2 fruit fly cellular contexts compared by ENCODE assay signal in the genomic region with DNA sequence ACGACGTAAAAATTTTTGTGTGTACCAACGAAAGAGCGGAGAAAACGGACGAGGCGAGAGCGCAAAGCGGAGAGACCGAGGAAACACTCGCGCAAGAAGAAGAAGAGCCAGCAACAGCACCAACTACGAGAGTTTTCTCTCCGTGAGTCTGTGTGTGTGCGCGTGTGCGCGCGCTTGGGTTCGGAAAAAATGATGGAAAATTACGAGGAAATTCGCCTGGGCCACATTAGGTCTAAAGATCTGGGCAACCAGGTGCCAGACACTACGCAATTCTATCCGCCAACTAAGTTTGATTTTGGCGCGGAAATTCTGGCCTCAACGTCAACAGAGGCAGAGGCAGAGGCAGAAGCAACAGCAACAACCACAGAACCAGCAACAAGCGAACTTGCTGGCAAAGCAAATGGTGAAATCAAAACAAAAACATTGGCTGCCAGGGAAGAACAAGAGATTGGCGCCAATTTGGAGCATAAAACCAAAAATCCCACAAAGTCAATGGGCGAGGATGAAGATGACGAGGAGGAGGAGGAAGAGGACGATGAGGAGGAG.
TF ChIP-seq lines count a peak whose summit lies in the region.

A gene (minus strand): TSS at position 271 of the 546 bp plus-strand sequence.

TF ChIP-seq in whole organism, adult, 20 proteins besides CTCF, POLR2A, EP300 and RAD21 (continued from another document):
- no peak for TF ChIP-seq CG33017 (tag; optimal IDR thresholded peaks at IDR 0.05; lab: Kevin White, UChicago)
- no peak for TF ChIP-seq CG12768 (GFP tag; optimal IDR thresholded peaks at IDR 0.05; lab: Kevin White, UChicago)
- no peak for TF ChIP-seq bab1 (GFP tag; optimal IDR thresholded peaks at IDR 0.05; lab: Kevin White, UChicago)

TF ChIP-seq in whole organism, embryonic, 481 proteins besides CTCF, POLR2A, EP300 and RAD21 (continued from another document and continues in another):
- TF ChIP-seq CG9817 (tag; optimal IDR thresholded peaks at IDR 0.05; lab: Kevin White, UChicago) = no peak
- TF ChIP-seq Camta (GFP tag; optimal IDR thresholded peaks at IDR 0.05; lab: Kevin White, UChicago) = no peak
- TF ChIP-seq dan (GFP tag; IDR thresholded peaks at IDR 0.05; lab: Robert Waterston, UW) = no peak
- TF ChIP-seq CG14441 (GFP tag; IDR thresholded peaks at IDR 0.05; lab: Robert Waterston, UW) = no peak
- no peak for TF ChIP-seq slbo (GFP tag; IDR thresholded peaks at IDR 0.05; lab: Robert Waterston, UW)
- TF ChIP-seq dm (GFP tag; optimal IDR thresholded peaks at IDR 0.05; lab: Kevin White, UChicago) = no peak
- TF ChIP-seq knrl (GFP tag; IDR thresholded peaks at IDR 0.05; lab: Robert Waterston, UW; ENCODE audit: partially characterized antibody) = no peak
- no peak for TF ChIP-seq zen (tag; optimal IDR thresholded peaks at IDR 0.05; lab: Kevin White, UChicago)
- peak; percentile 39 for TF ChIP-seq CG15479 (GFP tag; optimal IDR thresholded peaks at IDR 0.05; lab: Kevin White, UChicago)
- no peak for TF ChIP-seq CG10321 (GFP tag; IDR thresholded peaks at IDR 0.05; lab: Robert Waterston, UW)
- no peak for TF ChIP-seq jumu (GFP tag; optimal IDR thresholded peaks at IDR 0.05; lab: Kevin White, UChicago)
- TF ChIP-seq ken (GFP tag; IDR thresholded peaks at IDR 0.05; lab: Robert Waterston, UW) = no peak
- no peak for TF ChIP-seq z (GFP tag; IDR thresholded peaks at IDR 0.05; lab: Robert Waterston, UW)
- no peak for TF ChIP-seq CG16863 (GFP tag; optimal IDR thresholded peaks at IDR 0.05; lab: Kevin White, UChicago)
- no peak for TF ChIP-seq CG14860 (GFP tag; IDR thresholded peaks at IDR 0.05; lab: Robert Waterston, UW; ENCODE audit: partially characterized antibody)
- no peak for TF ChIP-seq PHDP (tag; optimal IDR thresholded peaks at IDR 0.05; lab: Kevin White, UChicago)
- no peak for TF ChIP-seq cad (GFP tag; optimal IDR thresholded peaks at IDR 0.05; lab: Kevin White, UChicago)
- TF ChIP-seq jigr1 (GFP tag; IDR thresholded peaks at IDR 0.05; lab: Robert Waterston, UW) = no peak
- no peak for TF ChIP-seq CG2678 (tag; optimal IDR thresholded peaks at IDR 0.05; lab: Kevin White, UChicago)
- 0 out of 4 replicates have a peak, but pooled peaks have one; percentile 42 for TF ChIP-seq Dll (GFP tag; IDR thresholded peaks at IDR 0.05; lab: Robert Waterston, UW; ENCODE audit: partially characterized antibody)
- TF ChIP-seq lola (GFP tag; optimal IDR thresholded peaks at IDR 0.05; lab: Kevin White, UChicago) = no peak
- no peak for TF ChIP-seq CG4854 (GFP tag; optimal IDR thresholded peaks at IDR 0.05; lab: Kevin White, UChicago)
- no peak for TF ChIP-seq CG18764 (GFP tag; optimal IDR thresholded peaks at IDR 0.05; lab: Kevin White, UChicago)
- TF ChIP-seq YL-1 (GFP tag; optimal IDR thresholded peaks at IDR 0.05; lab: Kevin White, UChicago) = peak; percentile 16
- TF ChIP-seq bcd (GFP tag; optimal IDR thresholded peaks at IDR 0.05; lab: Kevin White, UChicago) = no peak
- TF ChIP-seq stwl (tag; optimal IDR thresholded peaks at IDR 0.05; lab: Kevin White, UChicago) = no peak
- TF ChIP-seq CG1024 (GFP tag; IDR thresholded peaks at IDR 0.05; lab: Robert Waterston, UW) = no peak
- no peak for TF ChIP-seq insv (GFP tag; optimal IDR thresholded peaks at IDR 0.05; lab: Kevin White, UChicago)
- no peak for TF ChIP-seq Tbp (GFP tag; optimal IDR thresholded peaks at IDR 0.05; lab: Kevin White, UChicago)
- TF ChIP-seq Jarid2 (GFP tag; optimal IDR thresholded peaks at IDR 0.05; lab: Kevin White, UChicago) = no peak
- TF ChIP-seq CG8281 (tag; optimal IDR thresholded peaks at IDR 0.05; lab: Kevin White, UChicago) = no peak
- no peak for TF ChIP-seq CG17328 (GFP tag; IDR thresholded peaks at IDR 0.05; lab: Robert Waterston, UW)
- TF ChIP-seq Dp (GFP tag; optimal IDR thresholded peaks at IDR 0.05; lab: Kevin White, UChicago) = peak; percentile 47
- no peak for TF ChIP-seq gro (GFP tag; optimal IDR thresholded peaks at IDR 0.05; lab: Kevin White, UChicago)
- TF ChIP-seq CG10431 (GFP tag; optimal IDR thresholded peaks at IDR 0.05; lab: Kevin White, UChicago) = no peak
- no peak for TF ChIP-seq CG10654 (GFP tag; optimal IDR thresholded peaks at IDR 0.05; lab: Kevin White, UChicago)
- no peak for TF ChIP-seq klu (GFP tag; IDR thresholded peaks at IDR 0.05; lab: Robert Waterston, UW)
- no peak for TF ChIP-seq CG9932 (GFP tag; IDR thresholded peaks at IDR 0.05; lab: Robert Waterston, UW)
- TF ChIP-seq H2.0 (GFP tag; IDR thresholded peaks at IDR 0.05; lab: Robert Waterston, UW) = no peak
- no peak for TF ChIP-seq CG7987 (GFP tag; optimal IDR thresholded peaks at IDR 0.05; lab: Kevin White, UChicago)
- no peak for TF ChIP-seq Bdp1 (GFP tag; optimal IDR thresholded peaks at IDR 0.05; lab: Kevin White, UChicago)
- TF ChIP-seq CG17385 (GFP tag; optimal IDR thresholded peaks at IDR 0.05; lab: Kevin White, UChicago) = peak; percentile 99
- peak; percentile 28 for TF ChIP-seq nom (GFP tag; optimal IDR thresholded peaks at IDR 0.05; lab: Kevin White, UChicago)
- TF ChIP-seq ab (GFP tag; optimal IDR thresholded peaks at IDR 0.05; lab: Kevin White, UChicago) = no peak
- TF ChIP-seq CG10209 (GFP tag; optimal IDR thresholded peaks at IDR 0.05; lab: Kevin White, UChicago) = no peak
- no peak for TF ChIP-seq CG10267 (tag; optimal IDR thresholded peaks at IDR 0.05; lab: Kevin White, UChicago)
- TF ChIP-seq Fer3 (tag; optimal IDR thresholded peaks at IDR 0.05; lab: Kevin White, UChicago) = no peak
- no peak for TF ChIP-seq disco-r (GFP tag; optimal IDR thresholded peaks at IDR 0.05; lab: Kevin White, UChicago)
- no peak for TF ChIP-seq CG9215 (GFP tag; IDR thresholded peaks at IDR 0.05; lab: Robert Waterston, UW)
- TF ChIP-seq al (GFP tag; IDR thresholded peaks at IDR 0.05; lab: Robert Waterston, UW) = no peak
- TF ChIP-seq Nf-YB (GFP tag; optimal IDR thresholded peaks at IDR 0.05; lab: Kevin White, UChicago) = no peak
- no peak for TF ChIP-seq Ets97D (GFP tag; optimal IDR thresholded peaks at IDR 0.05; lab: Kevin White, UChicago)
- no peak for TF ChIP-seq Six4 (GFP tag; optimal IDR thresholded peaks at IDR 0.05; lab: Kevin White, UChicago)
- TF ChIP-seq fu2 (GFP tag; optimal IDR thresholded peaks at IDR 0.05; lab: Kevin White, UChicago) = no peak
- no peak for TF ChIP-seq row (GFP tag; IDR thresholded peaks at IDR 0.05; lab: Robert Waterston, UW)
- TF ChIP-seq tin (GFP tag; optimal IDR thresholded peaks at IDR 0.05; lab: Kevin White, UChicago) = no peak
- TF ChIP-seq CG12219 (GFP tag; optimal IDR thresholded peaks at IDR 0.05; lab: Kevin White, UChicago) = no peak
- no peak for TF ChIP-seq Fer2 (tag; optimal IDR thresholded peaks at IDR 0.05; lab: Kevin White, UChicago)
- TF ChIP-seq Adf1 (GFP tag; IDR thresholded peaks at IDR 0.05; lab: Robert Waterston, UW) = peak; percentile 22; the same call in 1 of the 2 replicates
- TF ChIP-seq CG15011 (GFP tag; optimal IDR thresholded peaks at IDR 0.05; lab: Kevin White, UChicago) = no peak
- no peak for TF ChIP-seq CG4730 (GFP tag; IDR thresholded peaks at IDR 0.05; lab: Robert Waterston, UW)
- no peak for TF ChIP-seq pnt (GFP tag; optimal IDR thresholded peaks at IDR 0.05; lab: Kevin White, UChicago)
- TF ChIP-seq CG12391 (tag; optimal IDR thresholded peaks at IDR 0.05; lab: Kevin White, UChicago) = no peak
- TF ChIP-seq sd (tag; optimal IDR thresholded peaks at IDR 0.05; lab: Kevin White, UChicago) = no peak
- no peak for TF ChIP-seq nau (GFP tag; optimal IDR thresholded peaks at IDR 0.05; lab: Kevin White, UChicago)
- no peak; the same call in 1 of the 2 replicates for TF ChIP-seq CG32767 (GFP tag; IDR thresholded peaks at IDR 0.05; lab: Robert Waterston, UW)
- 0 out of 2 replicates have a peak, but pooled peaks have one; percentile 9 for TF ChIP-seq amos (GFP tag; IDR thresholded peaks at IDR 0.05; lab: Robert Waterston, UW; ENCODE audit: partially characterized antibody)
- no peak for TF ChIP-seq ro (GFP tag; IDR thresholded peaks at IDR 0.05; lab: Robert Waterston, UW)
- no peak for TF ChIP-seq bigmax (GFP tag; optimal IDR thresholded peaks at IDR 0.05; lab: Kevin White, UChicago)
- no peak for TF ChIP-seq CG13296 (GFP tag; optimal IDR thresholded peaks at IDR 0.05; lab: Kevin White, UChicago)
- no peak for TF ChIP-seq Gsc (GFP tag; IDR thresholded peaks at IDR 0.05; lab: Robert Waterston, UW)
- TF ChIP-seq cg (GFP tag; optimal IDR thresholded peaks at IDR 0.05; lab: Kevin White, UChicago) = peak; percentile 65
- TF ChIP-seq CG14667 (GFP tag; IDR thresholded peaks at IDR 0.05; lab: Robert Waterston, UW) = no peak
- no peak for TF ChIP-seq CG30020 (tag; optimal IDR thresholded peaks at IDR 0.05; lab: Kevin White, UChicago)
- TF ChIP-seq oc (tag; optimal IDR thresholded peaks at IDR 0.05; lab: Kevin White, UChicago) = no peak
- TF ChIP-seq Nf-YC (tag; optimal IDR thresholded peaks at IDR 0.05; lab: Kevin White, UChicago) = no peak
- peak; percentile 37 for TF ChIP-seq MESR4 (GFP tag; optimal IDR thresholded peaks at IDR 0.05; lab: Kevin White, UChicago)
- TF ChIP-seq sqz (GFP tag; optimal IDR thresholded peaks at IDR 0.05; lab: Kevin White, UChicago) = no peak
- TF ChIP-seq MBD-R2 (GFP tag; IDR thresholded peaks at IDR 0.05; lab: Robert Waterston, UW) = no peak
- no peak for TF ChIP-seq Lpt (GFP tag; optimal IDR thresholded peaks at IDR 0.05; lab: Kevin White, UChicago)
- TF ChIP-seq wdn (GFP tag; IDR thresholded peaks at IDR 0.05; lab: Robert Waterston, UW) = no peak
- TF ChIP-seq psq (GFP tag; optimal IDR thresholded peaks at IDR 0.05; lab: Kevin White, UChicago) = peak; percentile 100
- TF ChIP-seq Trl (optimal IDR thresholded peaks at IDR 0.05; lab: Kevin White, UChicago) = peak; percentile 74 to 93
- no peak for TF ChIP-seq Trl (GFP tag; optimal IDR thresholded peaks at IDR 0.05; lab: Kevin White, UChicago)
- no peak for TF ChIP-seq CG10959 (GFP tag; IDR thresholded peaks at IDR 0.05; lab: Robert Waterston, UW)
- no peak for TF ChIP-seq fru (optimal IDR thresholded peaks at IDR 0.05; lab: Kevin White, UChicago)
- no peak for TF ChIP-seq pfk (GFP tag; optimal IDR thresholded peaks at IDR 0.05; lab: Kevin White, UChicago)
- no peak for TF ChIP-seq ham (GFP tag; IDR thresholded peaks at IDR 0.05; lab: Robert Waterston, UW)
- TF ChIP-seq ash1 (GFP tag; optimal IDR thresholded peaks at IDR 0.05; lab: Kevin White, UChicago) = no peak
- no peak for TF ChIP-seq fd64A (GFP tag; optimal IDR thresholded peaks at IDR 0.05; lab: Kevin White, UChicago)
- no peak for TF ChIP-seq CG42726 (GFP tag; IDR thresholded peaks at IDR 0.05; lab: Robert Waterston, UW; ENCODE audit: partially characterized antibody)
- TF ChIP-seq HmgZ (tag; optimal IDR thresholded peaks at IDR 0.05; lab: Kevin White, UChicago) = no peak
- TF ChIP-seq wek (GFP tag; optimal IDR thresholded peaks at IDR 0.05; lab: Kevin White, UChicago) = no peak
- no peak for TF ChIP-seq Bteb2 (GFP tag; optimal IDR thresholded peaks at IDR 0.05; lab: Kevin White, UChicago)
- TF ChIP-seq mam (GFP tag; optimal IDR thresholded peaks at IDR 0.05; lab: Kevin White, UChicago) = no peak
- TF ChIP-seq CG9797 (GFP tag; optimal IDR thresholded peaks at IDR 0.05; lab: Kevin White, UChicago) = no peak
- no peak for TF ChIP-seq tio (GFP tag; optimal IDR thresholded peaks at IDR 0.05; lab: Kevin White, UChicago)
- no peak for TF ChIP-seq sim (GFP tag; IDR thresholded peaks at IDR 0.05; lab: Robert Waterston, UW)
- no peak for TF ChIP-seq dimm (GFP tag; IDR thresholded peaks at IDR 0.05; lab: Robert Waterston, UW)
- TF ChIP-seq CG4360 (GFP tag; IDR thresholded peaks at IDR 0.05; lab: Robert Waterston, UW) = 0 out of 2 replicates have a peak, but pooled peaks have one; percentile 46
- TF ChIP-seq abd-A (tag; optimal IDR thresholded peaks at IDR 0.05; lab: Kevin White, UChicago) = no peak
- TF ChIP-seq CG8478 (optimal IDR thresholded peaks at IDR 0.05; lab: Kevin White, UChicago) = no peak
- no peak for TF ChIP-seq yki (optimal IDR thresholded peaks at IDR 0.05; lab: Kevin White, UChicago)
- no peak for TF ChIP-seq usp (GFP tag; optimal IDR thresholded peaks at IDR 0.05; lab: Kevin White, UChicago)
- no peak for TF ChIP-seq ATbp (GFP tag; optimal IDR thresholded peaks at IDR 0.05; lab: Kevin White, UChicago)
- no peak for TF ChIP-seq CG3995 (GFP tag; optimal IDR thresholded peaks at IDR 0.05; lab: Kevin White, UChicago)
- no peak for TF ChIP-seq CG11504 (tag; optimal IDR thresholded peaks at IDR 0.05; lab: Kevin White, UChicago)
- peak; percentile 55; the same call in 1 of the 2 replicates for TF ChIP-seq sna (GFP tag; IDR thresholded peaks at IDR 0.05; lab: Robert Waterston, UW; ENCODE audit: partially characterized antibody)
- no peak for TF ChIP-seq her (GFP tag; optimal IDR thresholded peaks at IDR 0.05; lab: Kevin White, UChicago)
- TF ChIP-seq HmgD (GFP tag; optimal IDR thresholded peaks at IDR 0.05; lab: Kevin White, UChicago) = no peak
- TF ChIP-seq CG17912 (GFP tag; optimal IDR thresholded peaks at IDR 0.05; lab: Kevin White, UChicago) = no peak
- no peak for TF ChIP-seq Mes4 (GFP tag; optimal IDR thresholded peaks at IDR 0.05; lab: Kevin White, UChicago)
- TF ChIP-seq en (GFP tag; optimal IDR thresholded peaks at IDR 0.05; lab: Kevin White, UChicago) = no peak
- TF ChIP-seq CG17361 (GFP tag; IDR thresholded peaks at IDR 0.05; lab: Robert Waterston, UW) = no peak
- TF ChIP-seq CG12769 (tag; optimal IDR thresholded peaks at IDR 0.05; lab: Kevin White, UChicago) = no peak
- TF ChIP-seq Lim3 (GFP tag; IDR thresholded peaks at IDR 0.05; lab: Robert Waterston, UW) = no peak
- no peak for TF ChIP-seq lilli (GFP tag; optimal IDR thresholded peaks at IDR 0.05; lab: Kevin White, UChicago)
- no peak for TF ChIP-seq sens (GFP tag; lab: Kevin White, UChicago)
- no peak for TF ChIP-seq CG2129 (GFP tag; IDR thresholded peaks at IDR 0.05; lab: Robert Waterston, UW; ENCODE audit: partially characterized antibody)
- 0 out of 2 replicates have a peak, but pooled peaks have one; percentile 29 for TF ChIP-seq Scr (GFP tag; IDR thresholded peaks at IDR 0.05; lab: Robert Waterston, UW; ENCODE audit: partially characterized antibody)
- no peak for TF ChIP-seq pan (optimal IDR thresholded peaks at IDR 0.05; lab: Kevin White, UChicago)
- no peak for TF ChIP-seq pan (GFP tag; optimal IDR thresholded peaks at IDR 0.05 in 1 of 2, IDR thresholded peaks at IDR 0.05 in 1 of 2)
- 0 out of 2 replicates have a peak, but pooled peaks have one; percentile 32 for TF ChIP-seq unc-4 (GFP tag; IDR thresholded peaks at IDR 0.05; lab: Robert Waterston, UW; ENCODE audit: partially characterized antibody)
- TF ChIP-seq ewg (GFP tag; optimal IDR thresholded peaks at IDR 0.05; lab: Kevin White, UChicago) = peak; percentile 81
- TF ChIP-seq ranshi (GFP tag; IDR thresholded peaks at IDR 0.05; lab: Robert Waterston, UW) = no peak
- TF ChIP-seq Hsf (GFP tag; optimal IDR thresholded peaks at IDR 0.05; lab: Kevin White, UChicago) = no peak
- TF ChIP-seq mld (GFP tag; IDR thresholded peaks at IDR 0.05; lab: Robert Waterston, UW; ENCODE audit: partially characterized antibody) = no peak
